Fruit fly (Drosophila melanogaster): ENCODE measurements around the gene CG2258.
A peak's percentile ranks its signal among the peaks of the same experiment; 100 is the strongest.

CG2258 gene

dm6 chrX:8056597-8057228 lies 45.2 kb downstream of the CG2258 start:
- TF ChIP-seq Clk (GFP tag; optimal IDR thresholded peaks at IDR 0.05), result no peak
- peak; percentile 96 for TF ChIP-seq kay (GFP tag; ENCODE audit: borderline replicate concordance)
- no peak for TF ChIP-seq CG12768 (GFP tag; optimal IDR thresholded peaks at IDR 0.05)
- no peak for TF ChIP-seq ovo (GFP tag; optimal IDR thresholded peaks at IDR 0.05)
- no peak for TF ChIP-seq CG33017 (tag; optimal IDR thresholded peaks at IDR 0.05)
- TF ChIP-seq toe (GFP tag; optimal IDR thresholded peaks at IDR 0.05), result no peak
- TF ChIP-seq Mnt (GFP tag; optimal IDR thresholded peaks at IDR 0.05), result peak; percentile 43
- TF ChIP-seq CG1620 (GFP tag; optimal IDR thresholded peaks at IDR 0.05), result no peak
- no peak for TF ChIP-seq tj (GFP tag; optimal IDR thresholded peaks at IDR 0.05)
- TF ChIP-seq cic (GFP tag; optimal IDR thresholded peaks at IDR 0.05), result peak; percentile 79

DNA sequence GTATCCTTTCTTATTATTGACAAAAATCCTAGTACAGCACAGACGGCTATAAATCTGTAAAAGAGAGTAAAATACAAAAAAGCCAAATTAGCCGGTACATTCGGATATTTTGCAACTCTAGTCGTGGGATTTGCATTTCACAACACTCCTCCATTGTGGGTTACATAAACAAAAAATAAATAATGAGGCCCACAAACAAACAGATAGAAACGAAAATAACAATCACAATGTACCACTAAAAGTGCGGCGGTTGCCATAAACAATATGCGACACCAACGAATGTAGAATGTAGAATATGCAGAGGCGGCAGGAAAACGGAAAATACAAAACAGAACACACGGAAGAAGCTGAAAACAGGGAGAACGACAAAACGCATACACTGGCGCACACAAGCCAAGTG lies 45.8 kb downstream of the CG2258 start:
- no peak for TF ChIP-seq CG7101 (tag; optimal IDR thresholded peaks at IDR 0.05)
- no peak for TF ChIP-seq toe (GFP tag; optimal IDR thresholded peaks at IDR 0.05)
- no peak for TF ChIP-seq Crg-1 (GFP tag; optimal IDR thresholded peaks at IDR 0.05)
- peak; percentile 31 for TF ChIP-seq tj (GFP tag; optimal IDR thresholded peaks at IDR 0.05)
- TF ChIP-seq Hr96 (GFP tag; optimal IDR thresholded peaks at IDR 0.05), result no peak
- TF ChIP-seq ovo (GFP tag; optimal IDR thresholded peaks at IDR 0.05), result no peak
- TF ChIP-seq CG12768 (GFP tag; optimal IDR thresholded peaks at IDR 0.05), result no peak
- no peak for TF ChIP-seq Mnt (GFP tag; optimal IDR thresholded peaks at IDR 0.05)
- TF ChIP-seq cnc (optimal IDR thresholded peaks at IDR 0.05), result no peak
- no peak for TF ChIP-seq bab1 (GFP tag; optimal IDR thresholded peaks at IDR 0.05)
- peak; percentile 2 for TF ChIP-seq pad (GFP tag; optimal IDR thresholded peaks at IDR 0.05)
- no peak for TF ChIP-seq CG14711 (tag; optimal IDR thresholded peaks at IDR 0.05)
- TF ChIP-seq kay (GFP tag; ENCODE audit: borderline replicate concordance), result no peak
- peak; percentile 3 for TF ChIP-seq CG1620 (GFP tag; optimal IDR thresholded peaks at IDR 0.05)
- TF ChIP-seq CG33017 (tag; optimal IDR thresholded peaks at IDR 0.05), result no peak
- TF ChIP-seq CG7045 (GFP tag; optimal IDR thresholded peaks at IDR 0.05), result no peak
- no peak for TF ChIP-seq Clk (GFP tag; optimal IDR thresholded peaks at IDR 0.05)
- TF ChIP-seq cic (GFP tag; optimal IDR thresholded peaks at IDR 0.05), result no peak
- no peak for TF ChIP-seq CG5204 (GFP tag; optimal IDR thresholded peaks at IDR 0.05)
- no peak for TF ChIP-seq CG11617 (GFP tag; optimal IDR thresholded peaks at IDR 0.05)

dm6 chrX:8049292-8049691 lies 52.6 kb downstream of the CG2258 start:
- TF ChIP-seq toe (GFP tag; optimal IDR thresholded peaks at IDR 0.05) (no peak), CG14711 (tag; optimal IDR thresholded peaks at IDR 0.05) (no peak), kay (GFP tag; ENCODE audit: borderline replicate concordance) (peak; percentile 65), Hr96 (GFP tag; optimal IDR thresholded peaks at IDR 0.05) (no peak), pad (GFP tag; optimal IDR thresholded peaks at IDR 0.05) (peak; percentile 64), CG33017 (tag; optimal IDR thresholded peaks at IDR 0.05) (no peak), Mnt (GFP tag; optimal IDR thresholded peaks at IDR 0.05) (no peak), CG7101 (tag; optimal IDR thresholded peaks at IDR 0.05) (no peak), Clk (GFP tag; optimal IDR thresholded peaks at IDR 0.05) (no peak), bab1 (GFP tag; optimal IDR thresholded peaks at IDR 0.05) (no peak), cnc (optimal IDR thresholded peaks at IDR 0.05) (no peak), cic (GFP tag; optimal IDR thresholded peaks at IDR 0.05) (no peak), tj (GFP tag; optimal IDR thresholded peaks at IDR 0.05) (no peak), Crg-1 (GFP tag; optimal IDR thresholded peaks at IDR 0.05) (no peak), CG11617 (GFP tag; optimal IDR thresholded peaks at IDR 0.05) (no peak), CG1620 (GFP tag; optimal IDR thresholded peaks at IDR 0.05) (no peak), CG7045 (GFP tag; optimal IDR thresholded peaks at IDR 0.05) (no peak), CG5204 (GFP tag; optimal IDR thresholded peaks at IDR 0.05) (no peak), ovo (GFP tag; optimal IDR thresholded peaks at IDR 0.05) (peak; percentile 10), CG12768 (GFP tag; optimal IDR thresholded peaks at IDR 0.05) (no peak)

DNA sequence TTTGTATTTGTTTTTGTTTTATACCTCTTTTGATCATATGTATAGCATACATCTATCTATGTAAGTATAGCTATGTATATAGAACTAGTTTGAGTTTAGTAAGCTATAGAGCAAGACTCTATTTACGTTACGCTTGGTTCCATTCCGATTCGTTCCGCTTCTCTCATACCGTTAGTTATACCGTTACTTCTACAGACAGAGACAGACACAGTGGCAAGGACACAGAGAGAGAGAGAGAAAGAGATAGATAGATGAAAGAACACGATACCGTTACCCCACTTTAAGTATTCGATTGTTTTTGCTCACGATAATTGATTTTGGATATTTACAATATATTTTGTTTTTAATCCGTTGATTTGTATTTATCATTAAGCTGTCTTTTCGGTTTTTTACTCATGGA lies 55.4 kb downstream of the CG2258 start:
- TF ChIP-seq ovo (GFP tag; optimal IDR thresholded peaks at IDR 0.05) (peak; percentile 74), CG5204 (GFP tag; optimal IDR thresholded peaks at IDR 0.05) (no peak)
